Worm (Caenorhabditis elegans) whole organism, L1 larva: ENCODE results near the gene srd-4.

Source experiments
- fkh-10 ChIP-seq: sonication (generic microtip); optimal IDR thresholded peaks from 2 replicates; lab custom pipeline; 2017; ENCODE audit warnings: missing biosample characterization, missing genetic modification reagents, missing genetic modification characterization
- nhr-84 ChIP-seq: sonication (generic microtip); optimal IDR thresholded peaks from 2 replicates; lab custom pipeline; 2017; ENCODE audit warnings: missing biosample characterization, missing genetic modification characterization

DNA sequence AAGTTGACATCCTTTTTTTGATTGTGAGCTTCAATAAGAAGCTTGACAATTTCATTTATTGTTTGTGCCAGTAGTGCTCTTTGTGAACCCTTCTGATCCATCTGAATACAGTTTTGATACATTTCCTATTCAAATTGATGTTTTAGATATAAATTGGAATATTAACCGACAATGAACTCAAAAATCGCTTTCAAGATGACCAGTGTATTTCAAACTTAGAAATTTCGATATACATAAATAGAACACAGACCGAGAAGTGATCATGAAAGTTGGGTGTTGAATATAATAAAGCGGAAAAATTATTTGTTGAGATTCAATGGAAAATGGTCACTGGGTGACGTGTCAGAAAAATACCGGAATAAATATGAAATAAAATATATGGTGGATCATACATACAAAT is 3.4 kb upstream of the srd-4 start, which contains the start of gene elpc-3:
- TF ChIP-seq nhr-84 (tag; lab: Kevin White, UChicago) (no peak), fkh-10 (GFP tag; lab: Kevin White, UChicago) (no peak)
